Fruit fly (Drosophila melanogaster) whole organism, prepupa: Measurements from ENCODE around the gene CG3164.
A peak's percentile ranks its signal among the peaks of the same experiment; 100 is the strongest.

Source experiments
- Blimp-1 ChIP-seq: fragments of 200-800 bp; sonication (Bioruptor generic); optimal IDR thresholded peaks from 3 replicates; lab custom pipeline; 2017; ENCODE audit warnings: missing biosample characterization, missing genetic modification characterization, mild to moderate bottlenecking, moderate library complexity, missing genetic modification reagents
- CG10631 ChIP-seq: fragments of 200-800 bp; sonication (Bioruptor generic); optimal IDR thresholded peaks from 2 replicates; lab custom pipeline; 2016; ENCODE audit warnings: missing biosample characterization, missing genetic modification characterization
- CG11762 ChIP-seq: fragments of 200-800 bp; sonication (Bioruptor generic); optimal IDR thresholded peaks from 3 replicates; lab custom pipeline; 2016; ENCODE audit warnings: missing biosample characterization, missing genetic modification characterization; ENCODE audit not compliant: insufficient read depth
- CG11902 ChIP-seq: fragments of 200-800 bp; sonication (Bioruptor generic); optimal IDR thresholded peaks from 3 replicates; lab custom pipeline; 2016; ENCODE audit warnings: missing biosample characterization, missing genetic modification characterization
- CG15336 ChIP-seq: fragments of 200-800 bp; sonication (Bioruptor generic); IDR thresholded peaks from 2 replicates; pipeline ENCODE4 v1.3.6; 2022; ENCODE audit warnings: missing biosample characterization, missing genetic modification characterization
- CG1621 ChIP-seq: fragments of 200-800 bp; sonication (Bioruptor generic); optimal IDR thresholded peaks from 3 replicates; lab custom pipeline; 2018; ENCODE audit warnings: missing biosample characterization, mild to moderate bottlenecking, missing genetic modification characterization
- CG16779 ChIP-seq: fragments of 200-800 bp; sonication (Bioruptor generic); optimal IDR thresholded peaks from 3 replicates; lab custom pipeline; 2017; ENCODE audit warnings: missing biosample characterization, mild to moderate bottlenecking, missing genetic modification characterization
- CG31627 ChIP-seq: fragments of 200-800 bp; sonication (Bioruptor generic); optimal IDR thresholded peaks from 3 replicates; lab custom pipeline; 2016; ENCODE audit warnings: missing biosample characterization, missing genetic modification characterization
- CG32006 ChIP-seq: fragments of 200-800 bp; sonication (Bioruptor generic); optimal IDR thresholded peaks from 3 replicates; lab custom pipeline; 2017; ENCODE audit warnings: missing biosample characterization, mild to moderate bottlenecking, missing genetic modification characterization
- CG3919 ChIP-seq: fragments of 200-800 bp; sonication (Bioruptor generic); optimal IDR thresholded peaks from 3 replicates; lab custom pipeline; 2016; ENCODE audit warnings: missing biosample characterization, missing genetic modification characterization
- CG4318 ChIP-seq: fragments of 200-800 bp; sonication (Bioruptor generic); optimal IDR thresholded peaks from 3 replicates; lab custom pipeline; 2017; ENCODE audit warnings: missing biosample characterization, mild to moderate bottlenecking, missing genetic modification characterization
- CG6163 ChIP-seq: fragments of 200-800 bp; sonication (Bioruptor generic); IDR thresholded peaks from 3 replicates; pipeline ENCODE4 v1.3.6; 2022; ENCODE audit warnings: missing biosample characterization, missing genetic modification characterization
- CG6276 ChIP-seq: fragments of 200-800 bp; sonication (Bioruptor generic); optimal IDR thresholded peaks from 2 replicates; lab custom pipeline; 2017; ENCODE audit warnings: missing biosample characterization, mild to moderate bottlenecking, missing genetic modification characterization
- CG6792 ChIP-seq: fragments of 200-800 bp; sonication (Bioruptor generic); optimal IDR thresholded peaks from 3 replicates; lab custom pipeline; 2016; ENCODE audit warnings: missing biosample characterization, missing genetic modification characterization
- CG6854 ChIP-seq: fragments of 200-800 bp; sonication (Bioruptor generic); optimal IDR thresholded peaks from 2 replicates; lab custom pipeline; 2017; ENCODE audit warnings: missing biosample characterization, mild to moderate bottlenecking, missing genetic modification characterization
- CG8119 ChIP-seq: fragments of 200-800 bp; sonication (Bioruptor generic); IDR thresholded peaks from 3 replicates; pipeline ENCODE4 v1.3.6; 2022; ENCODE audit warnings: missing biosample characterization, missing genetic modification characterization
- Eip78C ChIP-seq: fragments of 200-800 bp; sonication (Bioruptor generic); peaks from one replicate; lab custom pipeline; 2016; ENCODE audit warnings: missing biosample characterization, missing genetic modification characterization
- Eip93F ChIP-seq: fragments of 200-800 bp; sonication (Bioruptor generic); optimal IDR thresholded peaks from 2 replicates; lab custom pipeline; 2016; ENCODE audit warnings: missing biosample characterization, mild to moderate bottlenecking, missing genetic modification characterization
- Ets21C ChIP-seq: fragments of 200-800 bp; sonication (Bioruptor generic); optimal IDR thresholded peaks from 3 replicates; lab custom pipeline; 2016; ENCODE audit warnings: missing biosample characterization, missing genetic modification characterization
- Ets96B ChIP-seq: fragments of 200-800 bp; optimal IDR thresholded peaks from 2 replicates; lab custom pipeline; 2019; ENCODE audit warnings: missing biosample characterization, mild to moderate bottlenecking, missing genetic modification characterization, moderate library complexity
- Gug ChIP-seq: fragments of 200-800 bp; sonication (Bioruptor generic); IDR thresholded peaks from 2 replicates; pipeline ENCODE4 v1.3.6; 2022; ENCODE audit warnings: missing biosample characterization, missing genetic modification characterization
- Hr39 ChIP-seq: fragments of 200-800 bp; sonication (Bioruptor generic); optimal IDR thresholded peaks from 2 replicates; lab custom pipeline; 2016; ENCODE audit warnings: missing biosample characterization, missing genetic modification characterization
- Met ChIP-seq: fragments of 200-800 bp; sonication (Bioruptor generic); optimal IDR thresholded peaks from 3 replicates; lab custom pipeline; 2016; ENCODE audit warnings: missing biosample characterization, missing genetic modification characterization
- OdsH ChIP-seq: fragments of 200-800 bp; sonication (Bioruptor generic); optimal IDR thresholded peaks from 3 replicates; lab custom pipeline; 2016; ENCODE audit warnings: missing biosample characterization, missing genetic modification characterization
- Smox ChIP-seq: fragments of 200-800 bp; sonication (Bioruptor generic); optimal IDR thresholded peaks from 3 replicates; lab custom pipeline; 2016; ENCODE audit warnings: missing biosample characterization, missing genetic modification characterization
- Sox14 ChIP-seq: fragments of 200-800 bp; sonication (Bioruptor generic); optimal IDR thresholded peaks from 3 replicates; lab custom pipeline; 2016; ENCODE audit warnings: missing biosample characterization, missing genetic modification characterization
- Sox15 ChIP-seq: fragments of 200-800 bp; sonication (Bioruptor generic); optimal IDR thresholded peaks from 3 replicates; lab custom pipeline; 2016; ENCODE audit warnings: missing biosample characterization, missing genetic modification characterization
- achi ChIP-seq: fragments of 200-800 bp; sonication (Bioruptor generic); optimal IDR thresholded peaks from 3 replicates; lab custom pipeline; 2016; ENCODE audit warnings: missing biosample characterization, missing genetic modification characterization
- acj6 ChIP-seq: fragments of 200-800 bp; sonication (Bioruptor generic); optimal IDR thresholded peaks from 3 replicates; lab custom pipeline; 2016; ENCODE audit warnings: missing biosample characterization, missing genetic modification characterization
- fd85E ChIP-seq: fragments of 200-800 bp; sonication (Bioruptor generic); optimal IDR thresholded peaks from 3 replicates; lab custom pipeline; 2016; ENCODE audit warnings: missing biosample characterization, missing genetic modification characterization
- fkh ChIP-seq: fragments of 200-800 bp; sonication (Bioruptor generic); optimal IDR thresholded peaks from 3 replicates; lab custom pipeline; 2017; ENCODE audit warnings: missing biosample characterization, mild to moderate bottlenecking, missing genetic modification characterization, moderate library complexity
- lz ChIP-seq: fragments of 200-800 bp; sonication (Bioruptor generic); optimal IDR thresholded peaks from 3 replicates; lab custom pipeline; 2016; ENCODE audit warnings: missing biosample characterization, missing genetic modification characterization
- net ChIP-seq: fragments of 200-800 bp; sonication (Bioruptor generic); optimal IDR thresholded peaks from 3 replicates; lab custom pipeline; 2016; ENCODE audit warnings: missing biosample characterization, missing genetic modification characterization
- pdm3 ChIP-seq: fragments of 200-800 bp; sonication (Bioruptor generic); optimal IDR thresholded peaks from 3 replicates; lab custom pipeline; 2016; ENCODE audit warnings: missing biosample characterization, missing genetic modification characterization
- salr ChIP-seq, 2 experiments: fragments of 200-800 bp; sonication (Bioruptor generic); optimal IDR thresholded peaks; 3 replicates each; lab custom pipeline; 2016 to 2018; ENCODE audit warnings: missing biosample characterization in 2 of 2, missing genetic modification characterization in 2 of 2, mild to moderate bottlenecking in 1 of 2
- ss ChIP-seq, 2 experiments: fragments of 200-800 bp; sonication (Bioruptor generic); optimal IDR thresholded peaks; 2 replicates in 1 of 2; 3 replicates in 1 of 2; lab custom pipeline; 2017 to 2018; ENCODE audit warnings: mild to moderate bottlenecking in 2 of 2, missing biosample characterization in 2 of 2, missing genetic modification characterization in 2 of 2, moderate library complexity in 1 of 2
- svp ChIP-seq: fragments of 200-800 bp; sonication (Bioruptor generic); peaks from one replicate; lab custom pipeline; 2016; ENCODE audit warnings: missing biosample characterization, missing genetic modification characterization
- vri ChIP-seq: fragments of 200-800 bp; sonication (Bioruptor generic); optimal IDR thresholded peaks from 3 replicates; lab custom pipeline; 2016; ENCODE audit warnings: missing biosample characterization, mild to moderate bottlenecking, missing genetic modification characterization

CG3164 gene

dm6 chr2L:166115-167069 lies 35.8 kb upstream of the CG3164 start (continued):
- TF ChIP-seq Met (GFP tag; lab: Kevin White, UChicago) (peak; percentile 69), CG31627 (no peak), Hr39 (GFP tag; lab: Kevin White, UChicago) (peak; percentile 3), Eip93F (GFP tag; lab: Kevin White, UChicago) (peak; percentile 82), fkh (GFP tag; lab: Kevin White, UChicago) (peak; percentile 100), CG15336 (GFP tag; lab: Robert Waterston, UW) (no peak), ss (GFP tag; optimal IDR thresholded peaks at IDR 0.05; lab: Kevin White, UChicago) (peak; percentile 98 to 99), Gug (GFP tag; lab: Robert Waterston, UW) (no peak), Smox (GFP tag; lab: Kevin White, UChicago) (peak; percentile 69), fd85E (GFP tag; lab: Kevin White, UChicago) (peak; percentile 88), CG6792 (GFP tag; lab: Kevin White, UChicago) (peak; percentile 82), vri (GFP tag; lab: Kevin White, UChicago) (peak; percentile 97), Ets96B (tag; lab: Kevin White, UChicago) (peak; percentile 94), Sox15 (no peak), salr (GFP tag; optimal IDR thresholded peaks at IDR 0.05; lab: Kevin White, UChicago) (peak; percentile 83 to 96), net (peak; percentile 96), achi (GFP tag; lab: Kevin White, UChicago) (peak; percentile 87), CG1621 (tag; lab: Kevin White, UChicago) (peak; percentile 94), CG10631 (peak; percentile 75), Blimp-1 (GFP tag; lab: Kevin White, UChicago) (peak; percentile 66), CG6163 (GFP tag; lab: Robert Waterston, UW) (no peak), acj6 (GFP tag; lab: Kevin White, UChicago) (peak; percentile 62), CG16779 (peak; percentile 99), svp (peak; percentile 80), Eip78C (GFP tag; lab: Kevin White, UChicago) (peak; percentile 95), CG11902 (no peak), CG3919 (GFP tag; lab: Kevin White, UChicago) (peak; percentile 85), CG6854 (GFP tag; lab: Kevin White, UChicago) (peak; percentile 92), OdsH (GFP tag; lab: Kevin White, UChicago) (peak; percentile 85), CG4318 (GFP tag; lab: Kevin White, UChicago) (peak; percentile 50), CG6276 (GFP tag; lab: Kevin White, UChicago) (peak; percentile 99), CG8119 (GFP tag; lab: Robert Waterston, UW) (no peak), CG11762 (GFP tag; lab: Kevin White, UChicago) (peak; percentile 85), Sox14 (GFP tag; lab: Kevin White, UChicago) (peak; percentile 84)

DNA sequence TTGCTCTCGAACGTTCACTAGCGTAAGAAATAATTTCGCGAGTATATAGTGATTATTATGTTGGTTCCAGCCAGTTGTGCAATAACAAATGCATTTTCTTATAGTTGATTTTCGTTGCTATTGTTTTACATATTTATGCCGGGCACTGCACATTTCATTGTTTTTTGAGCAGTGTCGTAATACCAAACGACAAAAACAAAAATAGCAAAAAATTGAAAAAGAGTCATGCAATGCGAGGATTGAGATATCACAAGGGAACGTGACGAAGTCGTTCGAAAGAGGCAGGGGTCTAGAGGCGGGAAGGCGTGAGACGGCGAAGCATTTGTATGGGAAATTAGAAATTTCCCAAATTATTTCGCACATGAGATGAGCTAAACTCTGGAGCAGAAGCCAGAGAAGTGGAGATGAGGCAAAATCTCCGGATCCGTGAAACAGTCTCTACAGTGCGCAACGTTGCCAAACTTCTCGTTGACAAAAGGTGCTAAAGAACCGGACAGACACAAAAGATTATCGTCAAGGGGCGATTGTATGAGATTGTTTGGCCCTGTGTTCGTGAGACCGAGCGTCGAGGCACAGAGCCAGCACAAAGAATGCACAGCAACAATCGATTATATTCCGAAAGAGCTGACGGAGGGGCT lies 34.8 kb upstream of the CG3164 start:
- TF ChIP-seq Sox14 (GFP tag; lab: Kevin White, UChicago) (peak; percentile 44), pdm3 (no peak), vri (GFP tag; lab: Kevin White, UChicago) (peak; percentile 47), Ets21C (GFP tag; lab: Kevin White, UChicago) (no peak), CG32006 (no peak), CG6854 (GFP tag; lab: Kevin White, UChicago) (peak; percentile 16), lz (GFP tag; lab: Kevin White, UChicago) (no peak), svp (peak; percentile 86), Met (GFP tag; lab: Kevin White, UChicago) (peak; percentile 12), CG16779 (no peak)
